Fruit fly (Drosophila melanogaster) S2 (cell line): ENCODE measurements around the gene CG13640.
A peak's percentile ranks its signal among the peaks of the same experiment; 100 is the strongest.

Source experiments
- CG8478 ChIP-seq: fragments of >200 bp; optimal IDR thresholded peaks from 2 replicates; lab custom pipeline; 2018
- CTCF ChIP-seq, 2 experiments: fragments of >200 bp; optimal IDR thresholded peaks; 2 replicates each; lab custom pipeline; 2018

CG13640 gene

dm6 chr3R:24845952-24846848 is 15.8 kb downstream of the CG13640 start:
- TF ChIP-seq CG8478 (no peak), CTCF (optimal IDR thresholded peaks at IDR 0.05; lab: Kevin White, UChicago) (no peak)

- TF ChIP-seq CTCF (optimal IDR thresholded peaks at IDR 0.05; lab: Kevin White, UChicago) (no peak), CG8478 (no peak)
These were observed 16.8 kb downstream of the CG13640 start for dm6 chr3R:24845148-24845547.

- TF ChIP-seq CG8478 (no peak), CTCF (optimal IDR thresholded peaks at IDR 0.05; lab: Kevin White, UChicago) (no peak)
These were observed 20.3 kb downstream of the CG13640 start, which contains the start of gene Esp for dm6 chr3R:24841635-24842034. TSS of gene Esp (plus strand) at chr3R:24841935.

dm6 chr3R:24841063-24841462 is 20.9 kb downstream of the CG13640 start, which contains the start of gene CG33658:
TSS of gene CG33658 (minus strand) at chr3R:24841163.
- TF ChIP-seq CTCF (optimal IDR thresholded peaks at IDR 0.05; lab: Kevin White, UChicago) (no peak), CG8478 (no peak)

dm6 chr3R:24833652-24834051 is 28.3 kb downstream of the CG13640 start, which contains the start of gene sosie:
TSS of gene sosie (plus strand) at chr3R:24833952.
- TF ChIP-seq CG8478 = no peak
- TF ChIP-seq CTCF (optimal IDR thresholded peaks at IDR 0.05; lab: Kevin White, UChicago) = no peak

- TF ChIP-seq CG8478 = no peak
- TF ChIP-seq CTCF (optimal IDR thresholded peaks at IDR 0.05; lab: Kevin White, UChicago) = peak in 1 of 2 experiments; percentile 10
These were observed 32.0 kb downstream of the CG13640 start, which contains the start of the genes Kaz and CG43273 for dm6 chr3R:24829887-24830351. TSS of gene Kaz (minus strand) at chr3R:24829959. TSS of gene CG43273 (plus strand) at chr3R:24830301.

- TF ChIP-seq CTCF (optimal IDR thresholded peaks at IDR 0.05; lab: Kevin White, UChicago) (no peak), CG8478 (no peak)
These were observed 33.7 kb downstream of the CG13640 start, which contains the start of gene RabX4 for dm6 chr3R:24828234-24828633. TSS of gene RabX4 (minus strand) at chr3R:24828409.

dm6 chr3R:24825548-24825947 is 36.4 kb downstream of the CG13640 start, which contains the start of gene niki:
TSS of gene niki (minus strand) at chr3R:24825648.
- TF ChIP-seq CTCF (optimal IDR thresholded peaks at IDR 0.05; lab: Kevin White, UChicago) (no peak), CG8478 (no peak)

- TF ChIP-seq CG8478 (no peak), CTCF (optimal IDR thresholded peaks at IDR 0.05; lab: Kevin White, UChicago) (no peak)
These were observed 38.9 kb downstream of the CG13640 start for dm6 chr3R:24823061-24823460.

dm6 chr3R:24816993-24817854 is 44.7 kb downstream of the CG13640 start, which contains the start of the genes CG5808 and Saf-B:
TSS of gene CG5808 (minus strand) at chr3R:24817007.
TSS of gene Saf-B (plus strand) at chr3R:24817464.
- TF ChIP-seq CG8478 (no peak), CTCF (optimal IDR thresholded peaks at IDR 0.05; lab: Kevin White, UChicago) (no peak)

dm6 chr3R:24813637-24814301 is 48.2 kb downstream of the CG13640 start, which contains the start of the genes lili and CG34150:
TSS of gene lili (minus strand) at chr3R:24814012.
TSS of gene CG34150 (plus strand) at chr3R:24814262.
- TF ChIP-seq CTCF (optimal IDR thresholded peaks at IDR 0.05; lab: Kevin White, UChicago) = no peak
- no peak for TF ChIP-seq CG8478

dm6 chr3R:24812987-24813636 is 48.9 kb downstream of the CG13640 start:
- TF ChIP-seq CG8478 (no peak), CTCF (optimal IDR thresholded peaks at IDR 0.05; lab: Kevin White, UChicago) (no peak)

- no peak for TF ChIP-seq CG8478
- no peak for TF ChIP-seq CTCF (optimal IDR thresholded peaks at IDR 0.05; lab: Kevin White, UChicago)
These were observed 49.6 kb downstream of the CG13640 start for dm6 chr3R:24812394-24812793.
